Fruit fly (Drosophila melanogaster): ENCODE results near the gene CG15059.

dm6 chrX:18248267-18248666 is 11.1 kb downstream of the CG15059 start:
- TF ChIP-seq Hr78 (GFP tag; optimal IDR thresholded peaks at IDR 0.05): no peak
- no peak for TF ChIP-seq jim (GFP tag; optimal IDR thresholded peaks at IDR 0.05)

All from whole organism, wandering third instar larva.